Fruit fly (Drosophila melanogaster) whole organism, embryonic: Measurements from ENCODE around the gene Kpc1.

ENCODE experiments used
- BEAF-32 ChIP-seq: fragments of 200-800 bp; sonication (Bioruptor generic); optimal IDR thresholded peaks from 3 replicates; lab custom pipeline; 2017; ENCODE audit warnings: missing biosample characterization, missing genetic modification characterization, mild to moderate bottlenecking, moderate library complexity, missing genetic modification reagents
- CG11093 ChIP-seq: fragments of 200-800 bp; sonication (Bioruptor generic); IDR thresholded peaks from 3 replicates; pipeline ENCODE4 v1.3.6; 2022; ENCODE audit warnings: missing biosample characterization, missing genetic modification characterization
- CG11247 ChIP-seq: fragments of 200-800 bp; sonication (Bioruptor generic); IDR thresholded peaks from 2 replicates; pipeline ENCODE4 v1.3.6; 2022; ENCODE audit warnings: missing biosample characterization, missing genetic modification characterization
- CG12155 ChIP-seq: fragments of 200-800 bp; sonication (Bioruptor generic); optimal IDR thresholded peaks from 3 replicates; lab custom pipeline; 2016; ENCODE audit warnings: missing biosample characterization, missing genetic modification characterization
- CG12299 ChIP-seq: fragments of 200-800 bp; sonication (Bioruptor generic); optimal IDR thresholded peaks from 2 replicates; lab custom pipeline; 2018; ENCODE audit warnings: missing biosample characterization, mild to moderate bottlenecking, missing genetic modification characterization
- CG13287 ChIP-seq: fragments of 200-800 bp; sonication (Bioruptor generic); IDR thresholded peaks from 2 replicates; pipeline ENCODE4 v1.3.6; 2022; ENCODE audit warnings: missing biosample characterization, missing genetic modification characterization; ENCODE audit not compliant: partially characterized antibody
- CG18011 ChIP-seq: fragments of 200-800 bp; sonication (Bioruptor generic); optimal IDR thresholded peaks from 2 replicates; lab custom pipeline; 2017; ENCODE audit warnings: missing biosample characterization, missing genetic modification characterization, mild to moderate bottlenecking, moderate library complexity, missing genotype
- CG18262 ChIP-seq: fragments of 200-800 bp; optimal IDR thresholded peaks from 3 replicates; lab custom pipeline; 2019; ENCODE audit warnings: missing biosample characterization, mild to moderate bottlenecking, missing genetic modification characterization, moderate library complexity
- CG3407 ChIP-seq: fragments of 200-800 bp; sonication (Bioruptor generic); optimal IDR thresholded peaks from 2 replicates; lab custom pipeline; 2018; ENCODE audit warnings: missing biosample characterization, mild to moderate bottlenecking, missing genetic modification characterization
- CG3838 ChIP-seq: fragments of 200-800 bp; sonication (Bioruptor generic); optimal IDR thresholded peaks from 3 replicates; lab custom pipeline; 2016; ENCODE audit warnings: missing biosample characterization, missing genetic modification characterization
- CG4360 ChIP-seq: fragments of 200-800 bp; sonication (Bioruptor generic); IDR thresholded peaks from 2 replicates; pipeline ENCODE4 v1.3.6; 2022; ENCODE audit warnings: missing biosample characterization, missing genetic modification characterization
- CG7786 ChIP-seq: fragments of 200-800 bp; sonication (Bioruptor generic); optimal IDR thresholded peaks from 2 replicates; lab custom pipeline; 2016; ENCODE audit warnings: missing biosample characterization, missing genetic modification characterization
- CG8290 ChIP-seq, 3 experiments: fragments of 200-800 bp; sonication (Bioruptor generic); optimal IDR thresholded peaks; 2 replicates each; lab custom pipeline; 2016 to 2019; ENCODE audit warnings: missing biosample characterization in 3 of 3, missing genetic modification characterization in 3 of 3, mild to moderate bottlenecking in 2 of 3, moderate library complexity in 1 of 3
- CG9215 ChIP-seq: fragments of 200-800 bp; sonication (Bioruptor generic); IDR thresholded peaks from 2 replicates; pipeline ENCODE4 v1.3.6; 2022; ENCODE audit warnings: missing biosample characterization, missing genetic modification characterization
- D19A ChIP-seq: fragments of 200-800 bp; optimal IDR thresholded peaks from 3 replicates; lab custom pipeline; 2019; ENCODE audit warnings: missing biosample characterization, mild to moderate bottlenecking, missing genetic modification characterization, moderate library complexity
- Dbx ChIP-seq: fragments of 200-800 bp; sonication (Bioruptor generic); IDR thresholded peaks from 3 replicates; pipeline ENCODE4 v1.3.6; 2022; ENCODE audit warnings: missing biosample characterization, missing genetic modification characterization
- Dll ChIP-seq: fragments of 200-800 bp; sonication (Bioruptor generic); IDR thresholded peaks from 4 replicates; pipeline ENCODE4 v1.3.6; 2022; ENCODE audit warnings: missing biosample characterization, missing genetic modification characterization; ENCODE audit not compliant: partially characterized antibody
- Elba2 ChIP-seq: fragments of 200-800 bp; sonication (Bioruptor generic); optimal IDR thresholded peaks from 3 replicates; lab custom pipeline; 2016; ENCODE audit warnings: missing biosample characterization, missing genetic modification characterization
- MTF-1 ChIP-seq: fragments of 200-800 bp; sonication (Bioruptor generic); optimal IDR thresholded peaks from 2 replicates; lab custom pipeline; 2018; ENCODE audit warnings: missing biosample characterization, mild to moderate bottlenecking, missing genetic modification characterization, borderline replicate concordance
- NC2β ChIP-seq: fragments of 200-800 bp; sonication (Bioruptor generic); optimal IDR thresholded peaks from 2 replicates; lab custom pipeline; 2016; ENCODE audit warnings: missing biosample characterization, missing genetic modification characterization
- Neu2 ChIP-seq: fragments of 200-800 bp; sonication (Bioruptor generic); optimal IDR thresholded peaks from 3 replicates; lab custom pipeline; 2016; ENCODE audit warnings: missing biosample characterization, missing genetic modification characterization, borderline replicate concordance
- PHDP ChIP-seq: fragments of 200-800 bp; sonication (Bioruptor generic); optimal IDR thresholded peaks from 3 replicates; lab custom pipeline; 2018; ENCODE audit warnings: missing biosample characterization, mild to moderate bottlenecking, missing genetic modification characterization, moderate library complexity
- Scr ChIP-seq: fragments of 200-800 bp; sonication (Bioruptor generic); IDR thresholded peaks from 2 replicates; pipeline ENCODE4 v1.3.6; 2022; ENCODE audit warnings: missing biosample characterization, missing genetic modification characterization; ENCODE audit not compliant: partially characterized antibody
- Six4 ChIP-seq: fragments of 200-800 bp; sonication (Bioruptor generic); optimal IDR thresholded peaks from 2 replicates; lab custom pipeline; 2016; ENCODE audit warnings: missing biosample characterization, missing genetic modification characterization
- Xrp1 ChIP-seq: fragments of 200-800 bp; sonication (Bioruptor generic); IDR thresholded peaks from 2 replicates; pipeline ENCODE4 v1.3.6; 2022; ENCODE audit warnings: missing biosample characterization, missing genetic modification characterization
- ab ChIP-seq: fragments of 200-800 bp; sonication (Bioruptor generic); optimal IDR thresholded peaks from 2 replicates; lab custom pipeline; 2016; ENCODE audit warnings: missing biosample characterization, missing genetic modification characterization
- br ChIP-seq: fragments of >200 bp; optimal IDR thresholded peaks from 2 replicates; lab custom pipeline; 2017
- crc ChIP-seq: fragments of 200-800 bp; sonication (Bioruptor generic); optimal IDR thresholded peaks from 2 replicates; lab custom pipeline; 2016; ENCODE audit warnings: missing biosample characterization, missing genetic modification characterization
- croc ChIP-seq: fragments of 200-800 bp; sonication (Bioruptor generic); conservative IDR thresholded peaks from 3 replicates; pipeline ENCODE4 v1.3.6; 2022; ENCODE audit warnings: missing biosample characterization, missing genetic modification characterization
- exex ChIP-seq: fragments of 200-800 bp; sonication (Bioruptor generic); optimal IDR thresholded peaks from 4 replicates; lab custom pipeline; 2018; ENCODE audit warnings: missing biosample characterization, mild to moderate bottlenecking, missing genetic modification characterization, moderate library complexity
- eyg ChIP-seq: fragments of 200-800 bp; sonication (Bioruptor generic); optimal IDR thresholded peaks from 3 replicates; lab custom pipeline; 2016; ENCODE audit warnings: missing biosample characterization, missing genetic modification characterization
- fd3F ChIP-seq: fragments of 200-800 bp; sonication (Bioruptor generic); optimal IDR thresholded peaks from 2 replicates; lab custom pipeline; 2018; ENCODE audit warnings: missing biosample characterization, mild to moderate bottlenecking, missing genetic modification characterization, moderate library complexity
- gcm ChIP-seq: fragments of 200-800 bp; sonication (Bioruptor generic); optimal IDR thresholded peaks from 2 replicates; lab custom pipeline; 2019; ENCODE audit warnings: missing biosample characterization, mild to moderate bottlenecking, missing genetic modification characterization, moderate library complexity
- gsb ChIP-seq: fragments of 200-800 bp; sonication (Bioruptor generic); IDR thresholded peaks from 2 replicates; pipeline ENCODE4 v1.3.6; 2022; ENCODE audit warnings: missing biosample characterization, missing genetic modification characterization
- jigr1 ChIP-seq: fragments of 200-800 bp; sonication (Bioruptor generic); IDR thresholded peaks from 3 replicates; pipeline ENCODE4 v1.3.6; 2022; ENCODE audit warnings: missing biosample characterization, missing genetic modification characterization
- ken ChIP-seq: fragments of 200-800 bp; sonication (Bioruptor generic); IDR thresholded peaks from 3 replicates; pipeline ENCODE4 v1.3.6; 2022; ENCODE audit warnings: missing biosample characterization, missing genetic modification characterization
- mam ChIP-seq: fragments of 200-800 bp; sonication (Bioruptor generic); optimal IDR thresholded peaks from 3 replicates; lab custom pipeline; 2016; ENCODE audit warnings: missing biosample characterization, missing genetic modification characterization
- nom ChIP-seq: fragments of 200-800 bp; sonication (Bioruptor generic); optimal IDR thresholded peaks from 2 replicates; lab custom pipeline; 2017; ENCODE audit warnings: missing biosample characterization, missing genetic modification characterization, mild to moderate bottlenecking, moderate library complexity, missing genetic modification reagents
- oc ChIP-seq: fragments of 200-800 bp; sonication (Bioruptor generic); optimal IDR thresholded peaks from 2 replicates; lab custom pipeline; 2018; ENCODE audit warnings: missing biosample characterization, mild to moderate bottlenecking, missing genetic modification characterization, moderate library complexity
- otp ChIP-seq: fragments of 200-800 bp; sonication (Bioruptor generic); IDR thresholded peaks from 3 replicates; pipeline ENCODE4, ENCODE4 v1.3.6; 2022; ENCODE audit warnings: missing biosample characterization, missing genetic modification characterization
- pita ChIP-seq: fragments of 200-800 bp; sonication (Bioruptor generic); optimal IDR thresholded peaks from 2 replicates; lab custom pipeline; 2017; ENCODE audit warnings: missing biosample characterization, mild to moderate bottlenecking, missing genetic modification characterization
- pnt ChIP-seq: fragments of 200-800 bp; sonication (Bioruptor generic); optimal IDR thresholded peaks from 3 replicates; lab custom pipeline; 2016; ENCODE audit warnings: missing biosample characterization, missing genetic modification characterization
- salm ChIP-seq: fragments of 200-800 bp; sonication (Bioruptor generic); optimal IDR thresholded peaks from 2 replicates; lab custom pipeline; 2018; ENCODE audit warnings: missing biosample characterization, mild to moderate bottlenecking, missing genetic modification characterization
- sug ChIP-seq: fragments of 200-800 bp; optimal IDR thresholded peaks from 2 replicates; lab custom pipeline; 2019; ENCODE audit warnings: missing biosample characterization, mild to moderate bottlenecking, missing genetic modification characterization, moderate library complexity
- tin ChIP-seq: fragments of 200-800 bp; sonication (Bioruptor generic); optimal IDR thresholded peaks from 3 replicates; lab custom pipeline; 2016; ENCODE audit warnings: missing biosample characterization, missing genetic modification characterization
- trem ChIP-seq: fragments of 200-800 bp; optimal IDR thresholded peaks from 3 replicates; lab custom pipeline; 2019; ENCODE audit warnings: missing biosample characterization, mild to moderate bottlenecking, missing genetic modification characterization, moderate library complexity
- unpg ChIP-seq: fragments of 200-800 bp; sonication (Bioruptor generic); optimal IDR thresholded peaks from 3 replicates; lab custom pipeline; 2018; ENCODE audit warnings: missing biosample characterization, mild to moderate bottlenecking, missing genetic modification characterization, moderate library complexity
- usp ChIP-seq: fragments of >200 bp; optimal IDR thresholded peaks from 2 replicates; lab custom pipeline; 2017; ENCODE audit warnings: missing biosample characterization, missing genetic modification characterization
- yki ChIP-seq: fragments of >200 bp; optimal IDR thresholded peaks from 3 replicates; lab custom pipeline; 2018
- zen ChIP-seq: fragments of 200-800 bp; sonication (Bioruptor generic); optimal IDR thresholded peaks from 3 replicates; lab custom pipeline; 2018; ENCODE audit warnings: missing biosample characterization, mild to moderate bottlenecking, missing genetic modification characterization, moderate library complexity

Kpc1 gene

dm6 chr3R:15229329-15229876 lies 33.4 kb upstream of the Kpc1 start, which contains the start of the genes Art3 and mRpS10 (continued):
- TF ChIP-seq CG3407 (GFP tag; lab: Kevin White, UChicago) (peak; percentile 99), CG4360 (GFP tag; lab: Robert Waterston, UW) (peak; percentile 96), oc (tag; lab: Kevin White, UChicago) (peak; percentile 100), MTF-1 (GFP tag; lab: Kevin White, UChicago) (peak; percentile 100), Scr (GFP tag; lab: Robert Waterston, UW) (peak; percentile 40), CG11247 (GFP tag; lab: Robert Waterston, UW) (peak; percentile 100), CG13287 (GFP tag; lab: Robert Waterston, UW) (peak; percentile 45; the same call in 1 of the 2 replicates), CG12155 (GFP tag; lab: Kevin White, UChicago) (peak; percentile 99), croc (GFP tag; lab: Robert Waterston, UW) (peak; percentile 100), pnt (GFP tag; lab: Kevin White, UChicago) (peak; percentile 100), tin (GFP tag; lab: Kevin White, UChicago) (peak; percentile 100), BEAF-32 (GFP tag; lab: Kevin White, UChicago) (peak; percentile 52), CG7786 (GFP tag; lab: Kevin White, UChicago) (peak; percentile 100), sug (tag; lab: Kevin White, UChicago) (peak; percentile 100), Neu2 (GFP tag; lab: Kevin White, UChicago) (peak; percentile 100), Dbx (GFP tag; lab: Robert Waterston, UW) (peak; percentile 100), D19A (tag; lab: Kevin White, UChicago) (peak; percentile 99), Elba2 (peak; percentile 100), otp (GFP tag; lab: Robert Waterston, UW) (peak; percentile 100), CG12299 (peak; percentile 100), Xrp1 (GFP tag; lab: Robert Waterston, UW) (peak; percentile 100), br (lab: Kevin White, UChicago) (no peak), eyg (GFP tag; lab: Kevin White, UChicago) (peak; percentile 100), usp (GFP tag; lab: Kevin White, UChicago) (no peak), CG18262 (tag; lab: Kevin White, UChicago) (peak; percentile 100), NC2β (GFP tag; lab: Kevin White, UChicago) (peak; percentile 100), gcm (GFP tag; lab: Kevin White, UChicago) (peak; percentile 100), CG8290 (GFP tag; optimal IDR thresholded peaks at IDR 0.05; lab: Kevin White, UChicago) (peak; percentile 100), CG8290 (tag; optimal IDR thresholded peaks at IDR 0.05; lab: Kevin White, UChicago) (peak; percentile 99 to 100), Six4 (peak; percentile 100), nom (GFP tag; lab: Kevin White, UChicago) (peak; percentile 99), CG18011 (GFP tag; lab: Kevin White, UChicago) (peak; percentile 93), CG9215 (GFP tag; lab: Robert Waterston, UW) (peak; percentile 99), unpg (GFP tag; lab: Kevin White, UChicago) (peak; percentile 100), yki (no peak), ken (peak; percentile 100), mam (GFP tag; lab: Kevin White, UChicago) (peak; percentile 100), Dll (GFP tag; lab: Robert Waterston, UW) (no peak), exex (tag; lab: Kevin White, UChicago) (peak; percentile 99), trem (tag; lab: Kevin White, UChicago) (peak; percentile 98), salm (tag; lab: Kevin White, UChicago) (peak; percentile 100), ab (GFP tag; lab: Kevin White, UChicago) (peak; percentile 98), CG11093 (GFP tag; lab: Robert Waterston, UW) (peak; percentile 100), CG3838 (GFP tag; lab: Kevin White, UChicago) (peak; percentile 99), pita (GFP tag; lab: Kevin White, UChicago) (no peak), fd3F (GFP tag; lab: Kevin White, UChicago) (peak; percentile 100), crc (GFP tag; lab: Kevin White, UChicago) (peak; percentile 99), PHDP (tag; lab: Kevin White, UChicago) (peak; percentile 100), zen (tag; lab: Kevin White, UChicago) (peak; percentile 100), gsb (GFP tag; lab: Robert Waterston, UW) (peak; percentile 100), jigr1 (GFP tag; lab: Robert Waterston, UW) (peak; percentile 99)
